Worm (Caenorhabditis elegans) whole organism, L2 larva: ENCODE measurements around the gene W06H8.6.

Experiments used
- Y55F3AM.14 ChIP-seq: fragments of 200-800 bp; sonication (Bioruptor generic); optimal IDR thresholded peaks from 2 replicates; lab custom pipeline; 2018; ENCODE audit warnings: mild to moderate bottlenecking, missing genetic modification characterization, missing compliant biosample characterization
- ama-1 ChIP-seq: fragments of 150-350 bp; optimal IDR thresholded peaks from 2 replicates; lab custom pipeline; 2018; ENCODE audit warnings: inconsistent platforms
- egl-27 ChIP-seq: sonication (generic microtip); optimal IDR thresholded peaks from 3 replicates; lab custom pipeline; 2017; ENCODE audit warnings: missing biosample characterization, missing genetic modification reagents, missing genetic modification characterization
- elt-3 ChIP-seq: sonication (generic microtip); optimal IDR thresholded peaks from 2 replicates; lab custom pipeline; 2017; ENCODE audit warnings: missing biosample characterization, missing genetic modification characterization
- lin-13 ChIP-seq: fragments of 150-350 bp; optimal IDR thresholded peaks from 2 replicates; lab custom pipeline; 2014; ENCODE audit warnings: missing biosample characterization, missing genetic modification reagents, missing genetic modification characterization
- nhr-10 ChIP-seq: sonication (generic microtip); optimal IDR thresholded peaks from 2 replicates; lab custom pipeline; 2017; ENCODE audit warnings: missing biosample characterization, missing genetic modification characterization
- nhr-11 ChIP-seq: fragments of 150-350 bp; optimal IDR thresholded peaks from 2 replicates; lab custom pipeline; 2014; ENCODE audit warnings: missing biosample characterization, missing genetic modification characterization
- nhr-12 ChIP-seq: fragments of 150-350 bp; optimal IDR thresholded peaks from 2 replicates; lab custom pipeline; 2014; ENCODE audit warnings: missing biosample characterization, missing genetic modification characterization
- nhr-23 ChIP-seq: fragments of 150-350 bp; optimal IDR thresholded peaks from 2 replicates; lab custom pipeline; 2014; ENCODE audit warnings: missing biosample characterization, missing genetic modification reagents, missing genetic modification characterization
- nhr-237 ChIP-seq: fragments of 150-350 bp; optimal IDR thresholded peaks from 2 replicates; lab custom pipeline; 2014; ENCODE audit warnings: missing biosample characterization, missing genetic modification characterization
- skn-1 ChIP-seq: sonication (generic microtip); optimal IDR thresholded peaks from 2 replicates; lab custom pipeline; 2017; ENCODE audit warnings: missing biosample characterization, missing genetic modification characterization
- unc-55 ChIP-seq: fragments of 150-350 bp; sonication (generic microtip); optimal IDR thresholded peaks from 3 replicates; lab custom pipeline; 2014; ENCODE audit warnings: missing biosample characterization, missing genetic modification reagents, missing genetic modification characterization
- unc-62 ChIP-seq: fragments of 150-350 bp; optimal IDR thresholded peaks from 2 replicates; lab custom pipeline; 2014; ENCODE audit warnings: missing biosample characterization, missing genetic modification reagents, missing genetic modification characterization

ce11 chrV:6249135-6249534 is 22.3 kb upstream of the W06H8.6 start:
- TF ChIP-seq egl-27, result no peak
- TF ChIP-seq nhr-10 (tag; lab: Kevin White, UChicago), result no peak
- no peak for TF ChIP-seq nhr-23 (tag; lab: Kevin White, UChicago)
- TF ChIP-seq Y55F3AM.14 (GFP tag; lab: Kevin White, UChicago), result no peak
- no peak for TF ChIP-seq unc-62 (GFP tag; lab: Kevin White, UChicago)
- TF ChIP-seq elt-3 (tag; lab: Kevin White, UChicago), result no peak
- no peak for TF ChIP-seq nhr-12 (tag; lab: Kevin White, UChicago)
- no peak for TF ChIP-seq nhr-11 (tag; lab: Kevin White, UChicago)
- TF ChIP-seq unc-55, result no peak
- TF ChIP-seq ama-1 (lab: Kevin White, UChicago), result no peak
- TF ChIP-seq nhr-237 (tag; lab: Kevin White, UChicago), result no peak
- TF ChIP-seq skn-1, result no peak
- TF ChIP-seq lin-13 (GFP tag; lab: Kevin White, UChicago), result no peak
